Worm (Caenorhabditis elegans): Measurements from ENCODE around the gene F55C12.19.

The F55C12.19 gene

DNA sequence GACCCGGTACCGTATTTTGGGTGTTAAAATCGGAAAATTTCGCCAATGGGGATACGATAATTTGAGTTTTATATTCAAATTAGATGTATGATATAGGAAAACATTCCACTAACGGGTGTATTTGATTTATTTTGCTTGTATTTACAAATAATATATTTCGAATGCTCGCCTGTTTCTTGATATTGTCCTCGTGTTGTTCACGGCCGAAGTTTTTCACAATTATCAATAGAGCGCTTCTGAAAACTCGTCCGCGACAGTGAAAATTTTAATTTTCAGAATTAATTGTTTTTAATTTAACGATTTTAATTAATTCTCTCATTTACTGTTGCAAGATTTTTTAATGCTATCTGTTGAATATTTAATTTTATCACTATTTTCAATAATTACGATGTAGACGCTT lies 46.3 kb upstream of the F55C12.19 start (continued):
- no peak for TF ChIP-seq ceh-20 (GFP tag; IDR thresholded peaks at IDR 0.05)
- TF ChIP-seq dpl-1 (GFP tag; optimal IDR thresholded peaks at IDR 0.05), result peak; percentile 24
- no peak for TF ChIP-seq arid-1 (GFP tag; conservative IDR thresholded peaks at IDR 0.05)
- TF ChIP-seq mxl-2 (GFP tag; conservative IDR thresholded peaks at IDR 0.05), result no peak
- peak; percentile 30 for TF ChIP-seq aha-1 (tag)
- TF ChIP-seq lin-38 (GFP tag; IDR thresholded peaks at IDR 0.05), result peak; percentile 90
- TF ChIP-seq nhr-28 (tag; optimal IDR thresholded peaks at IDR 0.05), result peak; percentile 22
- no peak for TF ChIP-seq F26F4.8 (GFP tag; conservative IDR thresholded peaks at IDR 0.05)
- TF ChIP-seq ZK337.2 (GFP tag; IDR thresholded peaks at IDR 0.05), result 0 out of 2 replicates have a peak, but pooled peaks have one; percentile 62
- TF ChIP-seq nhr-77 (tag; optimal IDR thresholded peaks at IDR 0.05), result no peak
- no peak for TF ChIP-seq pqm-1 (tag; optimal IDR thresholded peaks at IDR 0.05)
- TF ChIP-seq jun-1 (tag; optimal IDR thresholded peaks at IDR 0.05), result no peak
- no peak for TF ChIP-seq egl-27 (tag; optimal IDR thresholded peaks at IDR 0.05)

DNA sequence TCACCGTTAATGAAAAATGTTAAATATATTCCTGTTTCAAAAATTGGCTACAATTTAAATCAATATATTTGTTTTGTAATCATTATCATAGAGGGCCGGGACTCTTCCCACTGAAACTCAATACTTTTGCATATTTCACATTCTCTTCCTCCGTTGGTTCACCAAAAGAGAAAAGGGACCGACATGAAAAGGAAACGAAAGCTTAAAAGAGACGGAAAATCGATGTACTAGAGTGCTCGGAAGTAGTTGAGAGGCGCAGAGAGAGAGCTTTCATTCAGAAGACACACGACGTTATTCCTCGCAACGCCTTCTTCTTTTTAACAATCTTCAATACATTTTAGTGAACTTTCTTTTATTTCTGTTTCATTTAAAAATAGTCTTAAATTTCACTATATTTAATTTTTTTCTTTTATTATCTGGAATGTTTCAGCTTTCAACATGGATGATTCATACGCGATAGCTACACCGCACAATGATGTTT lies 45.6 kb upstream of the F55C12.19 start, which contains the start of gene ehs-1:
ehs-1 (plus strand) TSS at position 431 of the 481 bp plus-strand sequence.
- TF ChIP-seq lin-15B (tag; optimal IDR thresholded peaks at IDR 0.05) (no peak), dpl-1 (GFP tag; optimal IDR thresholded peaks at IDR 0.05) (peak; percentile 2), lsy-2 (tag; optimal IDR thresholded peaks at IDR 0.05) (peak in 1 of 2 experiments; percentile 19), ZK546.5 (tag; optimal IDR thresholded peaks at IDR 0.05) (no peak), daf-12 (tag; optimal IDR thresholded peaks at IDR 0.05) (no peak), ctbp-1 (GFP tag; IDR thresholded peaks at IDR 0.05) (0 out of 2 replicates have a peak, but pooled peaks have one; percentile 10), pqm-1 (tag; optimal IDR thresholded peaks at IDR 0.05) (no peak), daf-8 (GFP tag; IDR thresholded peaks at IDR 0.05) (no peak), F26F4.8 (GFP tag; conservative IDR thresholded peaks at IDR 0.05) (no peak), lir-3 (tag; optimal IDR thresholded peaks at IDR 0.05) (no peak), lin-38 (GFP tag; IDR thresholded peaks at IDR 0.05) (no peak), daf-19 (GFP tag; conservative IDR thresholded peaks at IDR 0.05) (no peak), arid-1 (GFP tag; conservative IDR thresholded peaks at IDR 0.05) (no peak)

DNA sequence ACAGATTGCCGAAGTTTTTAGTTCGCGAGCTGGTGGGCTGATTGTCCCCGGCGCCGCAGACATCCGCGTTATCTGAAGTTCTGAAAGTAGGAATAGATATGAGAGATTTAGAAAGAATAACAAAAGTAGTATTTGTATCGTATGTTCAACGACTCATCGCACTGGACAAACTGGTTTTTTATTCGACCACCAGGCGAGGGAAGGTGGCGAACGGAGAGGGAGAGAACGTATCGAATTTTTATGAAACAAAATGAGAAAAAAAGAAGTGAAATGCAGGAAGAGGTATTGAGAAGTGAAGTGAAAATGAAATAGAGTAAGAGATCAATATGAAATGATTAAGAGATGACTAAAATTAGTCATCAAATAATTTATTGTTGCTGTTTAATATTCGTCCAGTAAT lies 38.6 kb upstream of the F55C12.19 start, which contains the start of gene tbc-2:
tbc-2 (minus strand) TSS at position 80 of the 400 bp plus-strand sequence.
- TF ChIP-seq unc-62 (GFP tag; optimal IDR thresholded peaks at IDR 0.05 in 1 of 2) (peak in 1 of 2 experiments; percentile 51), unc-62 (tag; optimal IDR thresholded peaks at IDR 0.05) (no peak), zfp-3 (GFP tag; conservative IDR thresholded peaks at IDR 0.05) (no peak), nhr-76 (tag; optimal IDR thresholded peaks at IDR 0.05) (no peak), nhr-28 (tag; optimal IDR thresholded peaks at IDR 0.05) (peak; percentile 36)

DNA sequence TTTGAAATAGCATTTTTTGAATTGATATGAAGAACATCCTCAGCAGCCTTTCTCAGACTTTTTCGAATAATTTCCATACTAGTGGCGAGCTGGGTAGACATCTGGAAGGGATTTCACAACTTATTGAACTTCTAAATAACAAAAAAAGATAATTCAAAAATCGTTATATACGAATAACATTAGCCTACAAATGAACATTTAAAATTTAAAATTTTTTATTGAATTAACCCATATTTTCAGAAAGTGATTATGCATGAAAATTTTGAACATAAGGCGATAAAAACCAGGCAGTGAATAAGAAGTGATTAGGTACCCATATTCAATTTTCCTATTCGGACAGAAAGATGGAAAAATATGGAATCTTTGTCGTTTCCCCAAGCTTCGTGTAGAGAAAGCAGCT lies 37.5 kb upstream of the F55C12.19 start, which contains the start of gene ZK1248.11:
ZK1248.11 (minus strand) TSS at position 101 of the 400 bp plus-strand sequence.
- no peak for TF ChIP-seq daf-19 (GFP tag; conservative IDR thresholded peaks at IDR 0.05)
- TF ChIP-seq unc-62 (GFP tag; optimal IDR thresholded peaks at IDR 0.05 in 1 of 2), result no peak
- TF ChIP-seq unc-62 (tag; optimal IDR thresholded peaks at IDR 0.05), result no peak
- no peak for TF ChIP-seq nhr-42 (GFP tag; IDR thresholded peaks at IDR 0.05)
- TF ChIP-seq nhr-76 (tag; optimal IDR thresholded peaks at IDR 0.05), result no peak
- TF ChIP-seq nhr-102 (tag; optimal IDR thresholded peaks at IDR 0.05), result no peak
- TF ChIP-seq ceh-44 (GFP tag; IDR thresholded peaks at IDR 0.05), result no peak
- no peak for TF ChIP-seq tag-97 (GFP tag; IDR thresholded peaks at IDR 0.05)
- no peak for TF ChIP-seq dmd-8 (GFP tag; IDR thresholded peaks at IDR 0.05)
- no peak for TF ChIP-seq daf-16 (GFP tag; optimal IDR thresholded peaks at IDR 0.05)
- TF ChIP-seq daf-16 (tag; optimal IDR thresholded peaks at IDR 0.05), result no peak
- no peak for TF ChIP-seq ztf-11 (tag; optimal IDR thresholded peaks at IDR 0.05)
- TF ChIP-seq Y5F2A.4 (GFP tag; optimal IDR thresholded peaks at IDR 0.05), result no peak
- no peak for TF ChIP-seq zip-2 (tag; optimal IDR thresholded peaks at IDR 0.05)
- no peak for TF ChIP-seq mep-1 (tag; optimal IDR thresholded peaks at IDR 0.05)
- no peak for TF ChIP-seq lin-29 (GFP tag; IDR thresholded peaks at IDR 0.05)
- no peak for TF ChIP-seq nhr-41 (GFP tag; IDR thresholded peaks at IDR 0.05)
- no peak for TF ChIP-seq mdl-1 (tag; optimal IDR thresholded peaks at IDR 0.05)
- TF ChIP-seq lin-15B (tag; optimal IDR thresholded peaks at IDR 0.05), result no peak
- TF ChIP-seq ces-1 (GFP tag; optimal IDR thresholded peaks at IDR 0.05), result no peak
- no peak for TF ChIP-seq egl-43 (GFP tag; IDR thresholded peaks at IDR 0.05)

Data from whole organism, L4 larva.